Fruit fly (Drosophila melanogaster): ENCODE results near the gene CG13088.

- no peak for TF ChIP-seq psq (optimal IDR thresholded peaks at IDR 0.05)
- no peak for TF ChIP-seq insv (optimal IDR thresholded peaks at IDR 0.05)
- TF ChIP-seq ttk (optimal IDR thresholded peaks at IDR 0.05) = no peak
- TF ChIP-seq Sin3A (optimal IDR thresholded peaks at IDR 0.05) = no peak
These were observed 17.9 kb downstream of the CG13088 start, which contains the start of gene Dh31 for dm6 chr2L:8506729-8507128.

Data from Kc167 (cell line).